Worm (Caenorhabditis elegans) whole organism, young adult: Measurements from ENCODE around the gene Y105C5A.10.

Experiments
- F33H1.4 ChIP-seq: fragments of 200-800 bp; sonication (Bioruptor generic); IDR thresholded peaks from 2 replicates; pipeline ENCODE4 v1.3.6; 2022; ENCODE audit warnings: missing genetic modification reagents, missing genetic modification characterization, missing compliant biosample characterization
- F57A8.1 ChIP-seq: fragments of 200-800 bp; sonication (Bioruptor generic); optimal IDR thresholded peaks from 2 replicates; lab custom pipeline; 2018; ENCODE audit warnings: mild to moderate bottlenecking, missing genetic modification characterization, moderate library complexity, missing compliant biosample characterization
- attf-5 ChIP-seq: fragments of 200-800 bp; sonication (Bioruptor generic); optimal IDR thresholded peaks from 2 replicates; lab custom pipeline; 2018; ENCODE audit warnings: mild to moderate bottlenecking, missing genetic modification characterization, missing compliant biosample characterization
- ceh-40 ChIP-seq: fragments of 200-800 bp; sonication (Bioruptor generic); IDR thresholded peaks from 2 replicates; pipeline ENCODE4 v1.3.6; 2022; ENCODE audit warnings: missing genetic modification characterization, missing compliant biosample characterization
- ceh-58 ChIP-seq: fragments of 200-800 bp; sonication (Bioruptor generic); IDR thresholded peaks from 2 replicates; pipeline ENCODE4 v1.3.6; 2022; ENCODE audit warnings: missing genetic modification characterization, missing compliant biosample characterization
- efl-1 ChIP-seq: fragments of 150-350 bp; optimal IDR thresholded peaks from 2 replicates; lab custom pipeline; 2014; ENCODE audit warnings: missing biosample characterization, missing genetic modification reagents, missing genetic modification characterization
- madf-6 ChIP-seq: fragments of 200-800 bp; sonication (Bioruptor generic); IDR thresholded peaks from 2 replicates; pipeline ENCODE4 v1.3.6; 2022; ENCODE audit warnings: missing genetic modification reagents, missing genetic modification characterization, missing compliant biosample characterization
- mcd-1 ChIP-seq: fragments of 200-800 bp; sonication (Bioruptor generic); IDR thresholded peaks from 2 replicates; pipeline ENCODE4 v1.3.6; 2022; ENCODE audit warnings: missing genetic modification reagents, missing genetic modification characterization, missing compliant biosample characterization
- mes-4 ChIP-seq: sonication (generic microtip); optimal IDR thresholded peaks from 2 replicates; lab custom pipeline; 2016; ENCODE audit warnings: missing genotype, missing genetic modification characterization, missing compliant biosample characterization
- nhr-90 ChIP-seq: sonication (generic microtip); optimal IDR thresholded peaks from 2 replicates; lab custom pipeline; 2016; ENCODE audit warnings: missing genotype, mild to moderate bottlenecking, missing genetic modification characterization, missing compliant biosample characterization
- snpc-4 ChIP-seq, 5 experiments: fragments of 150-350 bp in 1 of 5; sonication (generic microtip) in 4 of 5; optimal IDR thresholded peaks; 2 replicates each; lab custom pipeline; 2014 to 2018; ENCODE audit warnings: missing genetic modification characterization in 5 of 5, missing biosample characterization in 3 of 5, antibody characterized with exemption in 2 of 5, mild to moderate bottlenecking in 2 of 5, missing compliant biosample characterization in 2 of 5, missing genotype in 2 of 5, moderate library complexity in 2 of 5, missing genetic modification reagents in 1 of 5
- unc-130 ChIP-seq: sonication (generic microtip); optimal IDR thresholded peaks from 2 replicates; lab custom pipeline; 2016; ENCODE audit warnings: missing genetic modification reagents, missing genetic modification characterization, missing compliant biosample characterization
- zim-3 ChIP-seq: sonication (generic microtip); optimal IDR thresholded peaks from 2 replicates; lab custom pipeline; 2017; ENCODE audit warnings: mild to moderate bottlenecking, missing genetic modification characterization, moderate library complexity, missing compliant biosample characterization
- ztf-18 ChIP-seq: sonication (generic microtip); optimal IDR thresholded peaks from 2 replicates; lab custom pipeline; 2016; ENCODE audit warnings: missing genotype, mild to moderate bottlenecking, missing genetic modification characterization, missing compliant biosample characterization

DNA sequence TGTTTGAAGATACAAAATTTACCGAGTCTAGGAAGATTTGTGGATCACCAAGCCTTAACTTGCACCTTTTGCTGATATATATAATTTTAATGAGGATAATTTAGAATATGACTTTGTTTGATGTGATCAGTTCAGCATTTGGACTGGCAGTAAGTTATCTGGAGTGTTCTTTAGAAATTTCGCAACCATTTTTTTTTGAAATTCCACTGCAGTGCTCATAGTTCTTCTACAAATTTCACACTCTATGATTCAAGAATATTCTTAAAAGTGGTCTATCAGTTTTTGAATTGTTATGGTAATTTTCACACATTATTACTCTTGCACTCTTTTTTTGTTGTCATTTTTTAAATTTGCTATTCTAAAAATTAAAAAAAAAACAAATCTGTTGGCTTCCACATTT, 3.7 kb downstream of the Y105C5A.10 start:
- TF ChIP-seq madf-6 (GFP tag; lab: Robert Waterston, UW): no peak
- TF ChIP-seq F57A8.1: no peak
- no peak for TF ChIP-seq zim-3 (tag; lab: Kevin White, UChicago)
- no peak for TF ChIP-seq F33H1.4 (GFP tag; lab: Robert Waterston, UW)
- no peak for TF ChIP-seq ceh-58 (GFP tag; lab: Robert Waterston, UW)
- no peak for TF ChIP-seq efl-1 (GFP tag; lab: Kevin White, UChicago)
- no peak for TF ChIP-seq unc-130 (GFP tag; lab: Kevin White, UChicago)
- no peak for TF ChIP-seq snpc-4 (GFP tag; optimal IDR thresholded peaks at IDR 0.05; lab: Kevin White, UChicago)
- no peak for TF ChIP-seq snpc-4 (tag; optimal IDR thresholded peaks at IDR 0.05; lab: Kevin White, UChicago)
- TF ChIP-seq mes-4 (tag; lab: Kevin White, UChicago): no peak
- TF ChIP-seq mcd-1 (GFP tag; lab: Robert Waterston, UW): no peak
- no peak for TF ChIP-seq ztf-18 (tag; lab: Kevin White, UChicago)
- no peak for TF ChIP-seq nhr-90
- no peak for TF ChIP-seq attf-5 (GFP tag; lab: Kevin White, UChicago)
- no peak for TF ChIP-seq ceh-40 (GFP tag; lab: Robert Waterston, UW)
